Fruit fly (Drosophila melanogaster): Measurements from ENCODE around the gene CG11857.
A peak's percentile ranks its signal among the peaks of the same experiment; 100 is the strongest.

The CG11857 gene

DNA sequence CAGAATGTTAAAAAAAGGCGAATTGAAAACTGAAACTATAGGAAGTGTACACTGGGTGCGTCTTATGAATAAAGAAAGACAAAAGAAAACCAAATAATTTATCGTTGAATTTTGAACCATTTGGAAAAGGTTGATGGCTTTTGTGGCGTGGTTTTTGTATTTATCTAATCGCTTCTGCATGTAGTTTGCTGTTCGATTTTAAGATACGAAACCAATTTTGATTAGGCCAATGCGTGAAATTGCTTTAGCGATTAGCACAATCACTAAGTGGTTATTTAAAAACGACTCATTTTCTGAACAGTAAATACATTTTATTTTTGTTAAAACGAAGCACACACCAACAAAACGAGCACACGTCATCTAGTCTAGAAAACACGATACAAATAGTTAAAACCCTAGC, 2.0 kb downstream of the CG11857 start:
- TF ChIP-seq mirr (GFP tag; optimal IDR thresholded peaks at IDR 0.05), result peak; percentile 93
- no peak for TF ChIP-seq MBD-R2 (GFP tag; IDR thresholded peaks at IDR 0.05)
- peak; percentile 47 for TF ChIP-seq CG34376 (GFP tag; optimal IDR thresholded peaks at IDR 0.05)
- no peak for TF ChIP-seq CG17568 (GFP tag; optimal IDR thresholded peaks at IDR 0.05)
- TF ChIP-seq bcd (GFP tag; optimal IDR thresholded peaks at IDR 0.05), result no peak
- TF ChIP-seq grn (GFP tag; optimal IDR thresholded peaks at IDR 0.05), result peak; percentile 53
- TF ChIP-seq CG8359 (GFP tag; optimal IDR thresholded peaks at IDR 0.05; ENCODE audit: borderline replicate concordance), result no peak
- no peak for TF ChIP-seq sc (optimal IDR thresholded peaks at IDR 0.05)
- TF ChIP-seq sc (GFP tag; optimal IDR thresholded peaks at IDR 0.05), result no peak
- no peak for TF ChIP-seq phol (tag; optimal IDR thresholded peaks at IDR 0.05)
- no peak for TF ChIP-seq zfh1 (GFP tag; IDR thresholded peaks at IDR 0.05)
- TF ChIP-seq exex (tag; optimal IDR thresholded peaks at IDR 0.05), result peak; percentile 97
- no peak for TF ChIP-seq ERR (GFP tag; optimal IDR thresholded peaks at IDR 0.05)
- peak; percentile 52 for TF ChIP-seq D19A (tag; optimal IDR thresholded peaks at IDR 0.05)
- no peak for TF ChIP-seq CG14014 (GFP tag; IDR thresholded peaks at IDR 0.05)
- peak; percentile 21 for TF ChIP-seq lbe (GFP tag; optimal IDR thresholded peaks at IDR 0.05)
- no peak for TF ChIP-seq z (GFP tag; IDR thresholded peaks at IDR 0.05)
- TF ChIP-seq GATAe (GFP tag; conservative IDR thresholded peaks at IDR 0.05), result peak; percentile 53; the same call in 1 of the 2 replicates
- TF ChIP-seq sens (GFP tag), result peak; percentile 48
- no peak for TF ChIP-seq CG11560 (tag; IDR thresholded peaks at IDR 0.05)
- no peak for TF ChIP-seq rib (GFP tag; IDR thresholded peaks at IDR 0.05)

DNA sequence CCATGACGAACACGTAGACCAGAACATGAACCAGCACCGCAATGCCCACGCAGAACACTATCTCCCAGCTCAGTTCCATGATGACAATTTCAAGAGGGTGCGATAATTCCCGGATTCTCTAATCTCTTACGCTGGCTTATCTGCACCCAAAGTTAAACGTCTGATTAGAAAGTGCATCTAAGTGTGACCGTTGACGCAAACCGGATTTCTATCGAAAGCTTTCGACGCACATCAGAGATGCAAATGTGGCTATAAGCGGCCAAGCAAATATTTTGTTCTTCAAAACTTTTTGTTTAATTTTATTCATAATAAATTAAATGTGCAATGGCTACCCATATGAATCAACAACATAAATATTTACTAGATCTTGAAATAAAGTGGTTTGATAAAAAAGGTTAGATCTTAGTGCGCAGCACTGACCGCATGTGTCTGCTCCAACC, 3.6 kb downstream of the CG11857 start, which contains the start of the genes Kdsr and CG11858:
Kdsr (minus strand) TSS at position 177 of the 440 bp plus-strand sequence.
CG11858 (plus strand) TSS at position 420 of the 440 bp plus-strand sequence.
- TF ChIP-seq CG7963 (GFP tag; IDR thresholded peaks at IDR 0.05; ENCODE audit: partially characterized antibody), result no peak
- TF ChIP-seq her (GFP tag; optimal IDR thresholded peaks at IDR 0.05), result peak; percentile 30
- no peak for TF ChIP-seq btn (GFP tag; optimal IDR thresholded peaks at IDR 0.05)
- TF ChIP-seq CG17912 (GFP tag; optimal IDR thresholded peaks at IDR 0.05), result no peak
- no peak for TF ChIP-seq Eip74EF (GFP tag; optimal IDR thresholded peaks at IDR 0.05)
- TF ChIP-seq HLH3B (GFP tag; IDR thresholded peaks at IDR 0.05), result peak; percentile 21; the same call in 1 of the 2 replicates
- TF ChIP-seq Dref (GFP tag; IDR thresholded peaks at IDR 0.05), result peak; percentile 51
- TF ChIP-seq CG12104 (GFP tag; optimal IDR thresholded peaks at IDR 0.05), result peak; percentile 32
- TF ChIP-seq lilli (GFP tag; optimal IDR thresholded peaks at IDR 0.05), result peak; percentile 83
- TF ChIP-seq hb (GFP tag; IDR thresholded peaks at IDR 0.05; ENCODE audit: partially characterized antibody), result no peak
- peak; percentile 11; the same call in 1 of the 2 replicates for TF ChIP-seq Ravus (GFP tag; IDR thresholded peaks at IDR 0.05)
- TF ChIP-seq NC2α (GFP tag; optimal IDR thresholded peaks at IDR 0.05), result no peak
- peak; percentile 91 for TF ChIP-seq sens (GFP tag)
- peak; percentile 54 for TF ChIP-seq CG12155 (GFP tag; optimal IDR thresholded peaks at IDR 0.05)
- TF ChIP-seq pnt (GFP tag; optimal IDR thresholded peaks at IDR 0.05), result peak; percentile 21
- no peak for TF ChIP-seq bigmax (GFP tag; optimal IDR thresholded peaks at IDR 0.05)
- no peak for TF ChIP-seq CG11695 (GFP tag; IDR thresholded peaks at IDR 0.05)
- 0 out of 2 replicates have a peak, but pooled peaks have one; percentile 34 for TF ChIP-seq CG10959 (GFP tag; IDR thresholded peaks at IDR 0.05)
- TF ChIP-seq CG12769 (tag; optimal IDR thresholded peaks at IDR 0.05), result peak; percentile 68
- peak; percentile 53 for TF ChIP-seq Aef1 (GFP tag; IDR thresholded peaks at IDR 0.05)
- TF ChIP-seq peb (GFP tag; IDR thresholded peaks at IDR 0.05), result peak; percentile 47; the same call in 1 of the 2 replicates
- TF ChIP-seq Atf3 (GFP tag; optimal IDR thresholded peaks at IDR 0.05), result peak; percentile 53
- TF ChIP-seq CG11398 (GFP tag; optimal IDR thresholded peaks at IDR 0.05), result no peak
- peak; percentile 70; the same call in 2 of the 3 replicates for TF ChIP-seq ken (GFP tag; IDR thresholded peaks at IDR 0.05)
- TF ChIP-seq lmd (GFP tag; IDR thresholded peaks at IDR 0.05), result peak; percentile 64
- peak; percentile 39; the same call in 1 of the 3 replicates for TF ChIP-seq croc (GFP tag; conservative IDR thresholded peaks at IDR 0.05)
- peak; percentile 12 for TF ChIP-seq CG1602 (GFP tag; optimal IDR thresholded peaks at IDR 0.05)
- peak; percentile 77 for TF ChIP-seq CG14014 (GFP tag; IDR thresholded peaks at IDR 0.05)
- peak; percentile 46 for TF ChIP-seq Oli (tag; optimal IDR thresholded peaks at IDR 0.05)
- TF ChIP-seq CG17802 (tag; optimal IDR thresholded peaks at IDR 0.05), result peak; percentile 45
- TF ChIP-seq danr (GFP tag; IDR thresholded peaks at IDR 0.05), result peak; percentile 58; the same call in 1 of the 2 replicates
- peak; percentile 73 for TF ChIP-seq grau (tag; optimal IDR thresholded peaks at IDR 0.05)
